Worm (Caenorhabditis elegans) whole organism, late embryonic: ENCODE measurements around the gene F58F9.4.

Experiments
- C08G9.2 ChIP-seq: sonication (generic microtip); optimal IDR thresholded peaks from 2 replicates; lab custom pipeline; 2016; ENCODE audit warnings: mild to moderate bottlenecking, missing genetic modification characterization, moderate library complexity, missing compliant biosample characterization
- C38D4.7 ChIP-seq: fragments of 200-800 bp; sonication (Bioruptor generic); optimal IDR thresholded peaks from 2 replicates; lab custom pipeline; 2018; ENCODE audit warnings: mild to moderate bottlenecking, missing genetic modification characterization, moderate library complexity, missing compliant biosample characterization
- F13H6.1 ChIP-seq: sonication (generic microtip); optimal IDR thresholded peaks from 2 replicates; lab custom pipeline; 2016; ENCODE audit warnings: missing genetic modification characterization, missing compliant biosample characterization
- K02D7.2 ChIP-seq: sonication (generic microtip); optimal IDR thresholded peaks from 2 replicates; lab custom pipeline; 2017; ENCODE audit warnings: mild to moderate bottlenecking, missing genetic modification characterization, missing compliant biosample characterization
- K09A11.1 ChIP-seq: sonication (generic microtip); optimal IDR thresholded peaks from 2 replicates; lab custom pipeline; 2017; ENCODE audit warnings: antibody characterized with exemption, mild to moderate bottlenecking, missing genetic modification characterization, missing compliant biosample characterization; ENCODE audit not compliant: insufficient read depth
- Y22D7AL.16 ChIP-seq: sonication (generic microtip); optimal IDR thresholded peaks from 2 replicates; lab custom pipeline; 2016; ENCODE audit warnings: missing genetic modification characterization, missing compliant biosample characterization
- ahr-1 ChIP-seq: sonication (generic microtip); optimal IDR thresholded peaks from 2 replicates; lab custom pipeline; 2016; ENCODE audit warnings: missing genetic modification characterization, missing compliant biosample characterization
- ama-1 ChIP-seq: fragments of 150-350 bp; optimal IDR thresholded peaks from 2 replicates; lab custom pipeline; 2014
- ceh-18 ChIP-seq: sonication (generic microtip); optimal IDR thresholded peaks from 2 replicates; lab custom pipeline; 2016; ENCODE audit warnings: missing genetic modification characterization, missing compliant biosample characterization
- ceh-2 ChIP-seq: sonication (generic microtip); optimal IDR thresholded peaks from 2 replicates; lab custom pipeline; 2016; ENCODE audit warnings: missing genotype, missing genetic modification characterization, missing compliant biosample characterization
- ceh-22 ChIP-seq: sonication (generic microtip); optimal IDR thresholded peaks from 2 replicates; lab custom pipeline; 2017; ENCODE audit warnings: missing biosample characterization, missing genetic modification characterization
- ceh-24 ChIP-seq: sonication (generic microtip); optimal IDR thresholded peaks from 2 replicates; lab custom pipeline; 2016; ENCODE audit warnings: mild to moderate bottlenecking, missing genetic modification characterization, missing compliant biosample characterization
- ceh-34 ChIP-seq: sonication (generic microtip); optimal IDR thresholded peaks from 2 replicates; lab custom pipeline; 2016; ENCODE audit warnings: mild to moderate bottlenecking, missing genetic modification characterization, missing compliant biosample characterization
- ceh-45 ChIP-seq: fragments of 200-800 bp; sonication (Bioruptor generic); IDR thresholded peaks from 2 replicates; pipeline ENCODE4 v1.3.6; 2022; ENCODE audit warnings: missing genetic modification reagents, missing genetic modification characterization, missing compliant biosample characterization
- ceh-48 ChIP-seq: sonication (generic microtip); optimal IDR thresholded peaks from 2 replicates; lab custom pipeline; 2016; ENCODE audit warnings: missing genetic modification characterization, inconsistent platforms, missing compliant biosample characterization
- ceh-6 ChIP-seq: fragments of 200-800 bp; sonication (Bioruptor generic); optimal IDR thresholded peaks from 2 replicates; lab custom pipeline; 2018; ENCODE audit warnings: mild to moderate bottlenecking, missing genetic modification characterization, missing compliant biosample characterization
- che-1 ChIP-seq: sonication (generic microtip); optimal IDR thresholded peaks from 2 replicates; lab custom pipeline; 2016; ENCODE audit warnings: mild to moderate bottlenecking, missing genetic modification characterization, missing compliant biosample characterization
- dmd-4 ChIP-seq: sonication (generic microtip); optimal IDR thresholded peaks from 2 replicates; lab custom pipeline; 2016; ENCODE audit warnings: borderline replicate concordance, missing genetic modification characterization, missing compliant biosample characterization
- dve-1 ChIP-seq: sonication (generic microtip); optimal IDR thresholded peaks from 2 replicates; lab custom pipeline; 2017; ENCODE audit warnings: antibody characterized with exemption, mild to moderate bottlenecking, missing genetic modification characterization, missing compliant biosample characterization
- elt-2 ChIP-seq: sonication (generic microtip); optimal IDR thresholded peaks from 2 replicates; lab custom pipeline; 2016; ENCODE audit warnings: missing genetic modification reagents, missing genetic modification characterization, missing compliant biosample characterization
- elt-4 ChIP-seq: sonication (generic microtip); optimal IDR thresholded peaks from 2 replicates; lab custom pipeline; 2016; ENCODE audit warnings: missing genetic modification characterization, missing compliant biosample characterization
- fkh-10 ChIP-seq: fragments of 150-350 bp; optimal IDR thresholded peaks from 2 replicates; lab custom pipeline; 2014; ENCODE audit warnings: missing biosample characterization, missing genetic modification reagents, missing genetic modification characterization
- gmeb-2 ChIP-seq: sonication (generic microtip); optimal IDR thresholded peaks from 2 replicates; lab custom pipeline; 2016; ENCODE audit warnings: missing genetic modification characterization, inconsistent platforms, missing compliant biosample characterization
- hlh-13 ChIP-seq: fragments of 200-800 bp; sonication (Bioruptor generic); optimal IDR thresholded peaks from 2 replicates; lab custom pipeline; 2018; ENCODE audit warnings: mild to moderate bottlenecking, missing genetic modification characterization, missing compliant biosample characterization
- hlh-15 ChIP-seq: sonication (generic microtip); optimal IDR thresholded peaks from 2 replicates; lab custom pipeline; 2016; ENCODE audit warnings: missing genetic modification characterization, missing compliant biosample characterization
- hlh-30 ChIP-seq: sonication (generic microtip); optimal IDR thresholded peaks from 2 replicates; lab custom pipeline; 2017; ENCODE audit warnings: antibody characterized with exemption, missing genetic modification characterization, missing compliant biosample characterization; ENCODE audit not compliant: insufficient read depth
- hlh-6 ChIP-seq: sonication (generic microtip); optimal IDR thresholded peaks from 2 replicates; lab custom pipeline; 2016; ENCODE audit warnings: missing genotype, missing genetic modification characterization, missing compliant biosample characterization
- lim-6 ChIP-seq: sonication (generic microtip); optimal IDR thresholded peaks from 2 replicates; lab custom pipeline; 2016; ENCODE audit warnings: missing genetic modification characterization, missing compliant biosample characterization
- lin-11 ChIP-seq: fragments of 200-800 bp; sonication (Bioruptor generic); optimal IDR thresholded peaks from 2 replicates; lab custom pipeline; 2018; ENCODE audit warnings: mild to moderate bottlenecking, missing genetic modification characterization, missing compliant biosample characterization
- madf-2 ChIP-seq: sonication (generic microtip); optimal IDR thresholded peaks from 2 replicates; lab custom pipeline; 2017; ENCODE audit warnings: missing genetic modification characterization, missing compliant biosample characterization
- mec-3 ChIP-seq: sonication (generic microtip); optimal IDR thresholded peaks from 2 replicates; lab custom pipeline; 2016; ENCODE audit warnings: borderline replicate concordance, missing genetic modification characterization, missing compliant biosample characterization
- nhr-11 ChIP-seq: fragments of 150-350 bp; optimal IDR thresholded peaks from 2 replicates; lab custom pipeline; 2014; ENCODE audit warnings: missing biosample characterization, missing genetic modification characterization
- npax-4 ChIP-seq: sonication (generic microtip); optimal IDR thresholded peaks from 2 replicates; lab custom pipeline; 2016; ENCODE audit warnings: missing genetic modification characterization, missing compliant biosample characterization
- odd-2 ChIP-seq: sonication (generic microtip); optimal IDR thresholded peaks from 2 replicates; lab custom pipeline; 2017; ENCODE audit warnings: antibody characterized with exemption, mild to moderate bottlenecking, missing genetic modification characterization, missing compliant biosample characterization
- pag-3 ChIP-seq: sonication (generic microtip); optimal IDR thresholded peaks from 2 replicates; lab custom pipeline; 2016; ENCODE audit warnings: missing compliant biosample characterization, missing genetic modification characterization, borderline replicate concordance
- pat-9 ChIP-seq: fragments of 200-800 bp; sonication (Bioruptor generic); optimal IDR thresholded peaks from 2 replicates; lab custom pipeline; 2018; ENCODE audit warnings: mild to moderate bottlenecking, missing genetic modification characterization, moderate library complexity, missing compliant biosample characterization
- pax-1 ChIP-seq: fragments of 150-350 bp; optimal IDR thresholded peaks from 2 replicates; lab custom pipeline; 2014; ENCODE audit warnings: missing biosample characterization, missing genetic modification characterization
- pha-2 ChIP-seq: sonication (generic microtip); optimal IDR thresholded peaks from 2 replicates; lab custom pipeline; 2017; ENCODE audit warnings: mild to moderate bottlenecking, missing genetic modification characterization, missing compliant biosample characterization
- pha-4 ChIP-seq: fragments of 150-350 bp; optimal IDR thresholded peaks from 2 replicates; lab custom pipeline; 2018; ENCODE audit warnings: missing biosample characterization, missing genetic modification reagents, missing genetic modification characterization
- pqm-1 ChIP-seq: sonication (generic microtip); optimal IDR thresholded peaks from 2 replicates; lab custom pipeline; 2016; ENCODE audit warnings: missing genetic modification characterization, missing compliant biosample characterization
- pros-1 ChIP-seq: fragments of 150-350 bp; optimal IDR thresholded peaks from 2 replicates; lab custom pipeline; 2014; ENCODE audit warnings: missing biosample characterization, missing genetic modification reagents, missing genetic modification characterization
- ref-2 ChIP-seq: sonication (generic microtip); optimal IDR thresholded peaks from 2 replicates; lab custom pipeline; 2016; ENCODE audit warnings: missing genetic modification characterization, missing compliant biosample characterization
- rnt-1 ChIP-seq: sonication (generic microtip); optimal IDR thresholded peaks from 2 replicates; lab custom pipeline; 2016; ENCODE audit warnings: missing genetic modification characterization, missing compliant biosample characterization
- sdc-2 ChIP-seq: sonication (generic microtip); optimal IDR thresholded peaks from 2 replicates; lab custom pipeline; 2016; ENCODE audit warnings: missing genotype, missing genetic modification characterization, missing compliant biosample characterization
- sox-2 ChIP-seq: fragments of 200-800 bp; sonication (Bioruptor generic); IDR thresholded peaks from 2 replicates; pipeline ENCODE4 v1.3.6; 2022; ENCODE audit warnings: missing genetic modification reagents, missing genetic modification characterization, missing compliant biosample characterization
- sox-4 ChIP-seq: sonication (generic microtip); optimal IDR thresholded peaks from 2 replicates; lab custom pipeline; 2017; ENCODE audit warnings: mild to moderate bottlenecking, missing genetic modification characterization, inconsistent platforms, missing compliant biosample characterization
- syd-9 ChIP-seq: sonication (generic microtip); optimal IDR thresholded peaks from 2 replicates; lab custom pipeline; 2016; ENCODE audit warnings: mild to moderate bottlenecking, missing genetic modification characterization, moderate library complexity, missing compliant biosample characterization
- tbx-2 ChIP-seq: sonication (generic microtip); optimal IDR thresholded peaks from 2 replicates; lab custom pipeline; 2016; ENCODE audit warnings: missing genetic modification characterization, missing compliant biosample characterization
- tbx-7 ChIP-seq: sonication (generic microtip); optimal IDR thresholded peaks from 2 replicates; lab custom pipeline; 2016; ENCODE audit warnings: missing genotype, missing genetic modification characterization, missing compliant biosample characterization
- unc-42 ChIP-seq: sonication (generic microtip); optimal IDR thresholded peaks from 2 replicates; lab custom pipeline; 2016; ENCODE audit warnings: missing genotype, missing genetic modification characterization, missing compliant biosample characterization
- unc-55 ChIP-seq: sonication (generic microtip); optimal IDR thresholded peaks from 2 replicates; lab custom pipeline; 2017; ENCODE audit warnings: missing biosample characterization, missing genetic modification reagents, missing genetic modification characterization
- unc-86 ChIP-seq: sonication (generic microtip); optimal IDR thresholded peaks from 2 replicates; lab custom pipeline; 2016; ENCODE audit warnings: missing genetic modification characterization, missing compliant biosample characterization
- zip-5 ChIP-seq: sonication (generic microtip); optimal IDR thresholded peaks from 2 replicates; lab custom pipeline; 2016; ENCODE audit warnings: missing genetic modification characterization, missing compliant biosample characterization
- ztf-16 ChIP-seq: sonication (generic microtip); optimal IDR thresholded peaks from 2 replicates; lab custom pipeline; 2017; ENCODE audit warnings: missing genetic modification characterization, missing compliant biosample characterization

The F58F9.4 gene

DNA sequence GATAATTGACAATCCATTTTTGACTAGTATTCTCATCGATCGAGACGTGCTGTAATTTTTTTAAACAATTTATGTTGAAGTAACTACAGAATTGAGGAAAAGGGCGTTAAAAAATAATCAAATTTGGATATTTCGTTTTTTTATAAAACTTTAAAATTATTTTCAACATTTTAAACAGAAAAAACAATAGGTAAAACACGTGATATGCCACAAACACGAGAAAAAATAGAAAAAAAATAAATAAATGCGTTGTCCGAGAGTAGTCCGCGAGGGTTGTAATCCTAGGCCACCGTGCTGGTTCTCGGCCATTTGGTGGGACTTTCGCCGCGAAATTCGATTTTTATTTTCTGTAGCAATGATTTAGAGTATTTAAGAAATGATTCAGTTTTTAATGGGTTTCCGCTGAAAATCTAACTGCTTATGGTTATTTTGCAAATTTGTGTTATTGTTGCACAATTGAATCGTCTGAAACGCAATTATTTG lies 24.5 kb upstream of the F58F9.4 start, which contains the start of gene C49A9.10:
TSS of gene C49A9.10 (minus strand) at position 51 of the 483 bp plus-strand sequence.
- TF ChIP-seq unc-55 (GFP tag; lab: Kevin White, UChicago) (no peak), madf-2 (tag; lab: Kevin White, UChicago) (peak; percentile 15), rnt-1 (tag; lab: Kevin White, UChicago) (peak; percentile 68), fkh-10 (GFP tag; lab: Kevin White, UChicago) (no peak), hlh-15 (no peak), gmeb-2 (tag; lab: Kevin White, UChicago) (peak; percentile 33), C38D4.7 (GFP tag; lab: Kevin White, UChicago) (no peak), ceh-48 (tag; lab: Kevin White, UChicago) (no peak), ceh-24 (tag; lab: Kevin White, UChicago) (no peak), sox-2 (GFP tag; lab: Robert Waterston, UW) (no peak), ztf-16 (tag; lab: Kevin White, UChicago) (peak; percentile 22), ref-2 (tag; lab: Kevin White, UChicago) (peak; percentile 79), K02D7.2 (tag; lab: Kevin White, UChicago) (no peak), dve-1 (tag; lab: Kevin White, UChicago) (no peak), unc-42 (tag; lab: Kevin White, UChicago) (peak; percentile 40), elt-2 (peak; percentile 77), K09A11.1 (tag; lab: Kevin White, UChicago) (no peak), lim-6 (tag; lab: Kevin White, UChicago) (peak; percentile 67), npax-4 (no peak), che-1 (tag; lab: Kevin White, UChicago) (no peak), pqm-1 (tag; lab: Kevin White, UChicago) (peak; percentile 45), mec-3 (tag; lab: Kevin White, UChicago) (peak; percentile 87), lin-11 (tag; lab: Kevin White, UChicago) (no peak), hlh-6 (no peak), ceh-2 (tag; lab: Kevin White, UChicago) (peak; percentile 91), ceh-34 (peak; percentile 61), sox-4 (tag; lab: Kevin White, UChicago) (no peak), pax-1 (tag; lab: Kevin White, UChicago) (no peak), elt-4 (tag; lab: Kevin White, UChicago) (no peak), C08G9.2 (tag; lab: Kevin White, UChicago) (peak; percentile 95), hlh-13 (GFP tag; lab: Kevin White, UChicago) (no peak), pag-3 (no peak), tbx-7 (tag; lab: Kevin White, UChicago) (peak; percentile 96), nhr-11 (tag; lab: Kevin White, UChicago) (no peak), sdc-2 (tag; lab: Kevin White, UChicago) (peak; percentile 64), ahr-1 (tag; lab: Kevin White, UChicago) (peak; percentile 37), Y22D7AL.16 (tag; lab: Kevin White, UChicago) (no peak), ama-1 (no peak), hlh-30 (tag; lab: Kevin White, UChicago) (no peak), F13H6.1 (peak; percentile 60), ceh-22 (tag; lab: Kevin White, UChicago) (no peak), ceh-18 (no peak), odd-2 (tag; lab: Kevin White, UChicago) (no peak), zip-5 (peak; percentile 69), dmd-4 (tag; lab: Kevin White, UChicago) (no peak), syd-9 (tag; lab: Kevin White, UChicago) (peak; percentile 18), pros-1 (tag; lab: Kevin White, UChicago) (no peak), tbx-2 (tag; lab: Kevin White, UChicago) (peak; percentile 89), ceh-45 (0 out of 2 replicates have a peak, but pooled peaks have one; percentile 35), pat-9 (tag; lab: Kevin White, UChicago) (no peak), pha-4 (tag; lab: Kevin White, UChicago) (no peak), pha-2 (tag; lab: Kevin White, UChicago) (peak; percentile 28), ceh-6 (GFP tag; lab: Kevin White, UChicago) (no peak), unc-86 (tag; lab: Kevin White, UChicago) (peak; percentile 50)
